Fruit fly (Drosophila melanogaster) whole organism, embryonic: ENCODE data around the gene CG42766.
A peak's percentile ranks its signal among the peaks of the same experiment; 100 is the strongest.

ENCODE experiments used
- Bteb2 ChIP-seq: fragments of 200-800 bp; sonication (Bioruptor generic); optimal IDR thresholded peaks from 2 replicates; lab custom pipeline; 2016; ENCODE audit warnings: missing biosample characterization, missing genetic modification characterization
- CG10147 ChIP-seq: fragments of 200-800 bp; sonication (Bioruptor generic); optimal IDR thresholded peaks from 2 replicates; lab custom pipeline; 2019; ENCODE audit warnings: missing biosample characterization, mild to moderate bottlenecking, missing genetic modification characterization, moderate library complexity
- CG1024 ChIP-seq: fragments of 200-800 bp; sonication (Bioruptor generic); IDR thresholded peaks from 2 replicates; pipeline ENCODE4 v1.3.6; 2022; ENCODE audit warnings: missing biosample characterization, missing genetic modification characterization
- CG12659 ChIP-seq: fragments of 200-800 bp; sonication (Bioruptor generic); optimal IDR thresholded peaks from 3 replicates; lab custom pipeline; 2017; ENCODE audit warnings: mild to moderate bottlenecking, missing biosample characterization, missing genetic modification reagents, missing genetic modification characterization
- CG15479 ChIP-seq: fragments of 200-800 bp; sonication (Bioruptor generic); optimal IDR thresholded peaks from 3 replicates; lab custom pipeline; 2019; ENCODE audit warnings: missing biosample characterization, mild to moderate bottlenecking, missing genetic modification characterization, moderate library complexity
- CG15514 ChIP-seq: fragments of 200-800 bp; sonication (Bioruptor generic); optimal IDR thresholded peaks from 3 replicates; lab custom pipeline; 2017; ENCODE audit warnings: missing biosample characterization, missing genetic modification characterization, mild to moderate bottlenecking, moderate library complexity, missing genetic modification reagents
- CG1603 ChIP-seq: fragments of 200-800 bp; sonication (Bioruptor generic); optimal IDR thresholded peaks from 2 replicates; lab custom pipeline; 2019; ENCODE audit warnings: missing biosample characterization, mild to moderate bottlenecking, missing genetic modification characterization, moderate library complexity
- CG30020 ChIP-seq: fragments of 200-800 bp; optimal IDR thresholded peaks from 2 replicates; lab custom pipeline; 2019; ENCODE audit warnings: missing biosample characterization, mild to moderate bottlenecking, missing genetic modification characterization, moderate library complexity
- CG3995 ChIP-seq: fragments of 200-800 bp; sonication (Bioruptor generic); optimal IDR thresholded peaks from 3 replicates; lab custom pipeline; 2016; ENCODE audit warnings: missing biosample characterization, missing genetic modification characterization
- CG6175 ChIP-seq: fragments of 200-800 bp; sonication (Bioruptor generic); IDR thresholded peaks from 3 replicates; pipeline ENCODE4 v1.3.6; 2022; ENCODE audit warnings: missing biosample characterization, missing genetic modification characterization
- CG6254 ChIP-seq: fragments of 200-800 bp; sonication (Bioruptor generic); optimal IDR thresholded peaks from 3 replicates; lab custom pipeline; 2017; ENCODE audit warnings: mild to moderate bottlenecking, missing biosample characterization, missing genetic modification reagents, missing genetic modification characterization
- CG7987 ChIP-seq: fragments of 200-800 bp; sonication (Bioruptor generic); optimal IDR thresholded peaks from 2 replicates; lab custom pipeline; 2018; ENCODE audit warnings: missing biosample characterization, mild to moderate bottlenecking, missing genetic modification characterization, moderate library complexity
- CG8290 ChIP-seq, 3 experiments: fragments of 200-800 bp; sonication (Bioruptor generic); optimal IDR thresholded peaks; 2 replicates each; lab custom pipeline; 2016 to 2019; ENCODE audit warnings: missing biosample characterization in 3 of 3, missing genetic modification characterization in 3 of 3, mild to moderate bottlenecking in 2 of 3, moderate library complexity in 1 of 3
- CG8388 ChIP-seq: fragments of 200-800 bp; sonication (Bioruptor generic); optimal IDR thresholded peaks from 2 replicates; lab custom pipeline; 2019; ENCODE audit warnings: missing biosample characterization, mild to moderate bottlenecking, missing genetic modification characterization, moderate library complexity
- CG9797 ChIP-seq: fragments of 200-800 bp; sonication (Bioruptor generic); optimal IDR thresholded peaks from 3 replicates; lab custom pipeline; 2018; ENCODE audit warnings: missing biosample characterization, mild to moderate bottlenecking, missing genetic modification characterization
- Chrac-16 ChIP-seq: fragments of 200-800 bp; sonication (Bioruptor generic); optimal IDR thresholded peaks from 3 replicates; lab custom pipeline; 2016; ENCODE audit warnings: missing biosample characterization, missing genetic modification characterization
- D19A ChIP-seq: fragments of 200-800 bp; optimal IDR thresholded peaks from 3 replicates; lab custom pipeline; 2019; ENCODE audit warnings: missing biosample characterization, mild to moderate bottlenecking, missing genetic modification characterization, moderate library complexity
- Dll ChIP-seq: fragments of 200-800 bp; sonication (Bioruptor generic); IDR thresholded peaks from 4 replicates; pipeline ENCODE4 v1.3.6; 2022; ENCODE audit warnings: missing biosample characterization, missing genetic modification characterization; ENCODE audit not compliant: partially characterized antibody
- Dp ChIP-seq: fragments of 200-800 bp; sonication (Bioruptor generic); optimal IDR thresholded peaks from 2 replicates; lab custom pipeline; 2018; ENCODE audit warnings: missing biosample characterization, mild to moderate bottlenecking, missing genetic modification characterization, moderate library complexity
- Dref ChIP-seq: fragments of 200-800 bp; sonication (Bioruptor generic); IDR thresholded peaks from 2 replicates; pipeline ENCODE4 v1.3.6; 2022; ENCODE audit warnings: missing biosample characterization, missing genetic modification characterization
- E2f2 ChIP-seq: fragments of 200-800 bp; sonication (Bioruptor generic); IDR thresholded peaks from 2 replicates; pipeline ENCODE4 v1.3.6; 2022; ENCODE audit warnings: missing biosample characterization, missing genetic modification characterization
- Elba2 ChIP-seq: fragments of 200-800 bp; sonication (Bioruptor generic); optimal IDR thresholded peaks from 3 replicates; lab custom pipeline; 2016; ENCODE audit warnings: missing biosample characterization, missing genetic modification characterization
- HLHmδ ChIP-seq: fragments of 200-800 bp; sonication (Bioruptor generic); optimal IDR thresholded peaks from 2 replicates; lab custom pipeline; 2018; ENCODE audit warnings: missing biosample characterization, mild to moderate bottlenecking, missing genetic modification characterization, moderate library complexity
- HmgD ChIP-seq: fragments of 200-800 bp; sonication (Bioruptor generic); optimal IDR thresholded peaks from 3 replicates; lab custom pipeline; 2016; ENCODE audit warnings: missing biosample characterization, missing genetic modification characterization
- MESR4 ChIP-seq: fragments of 200-800 bp; sonication (Bioruptor generic); optimal IDR thresholded peaks from 2 replicates; lab custom pipeline; 2018; ENCODE audit warnings: missing biosample characterization, mild to moderate bottlenecking, missing genetic modification characterization, moderate library complexity
- Meics ChIP-seq: fragments of 200-800 bp; sonication (Bioruptor generic); optimal IDR thresholded peaks from 2 replicates; lab custom pipeline; 2017; ENCODE audit warnings: missing biosample characterization, mild to moderate bottlenecking, missing genetic modification characterization
- Mrtf ChIP-seq: fragments of 200-800 bp; sonication (Bioruptor generic); IDR thresholded peaks from 3 replicates; pipeline ENCODE4 v1.3.6; 2022; ENCODE audit warnings: missing biosample characterization, missing genetic modification characterization
- NC2β ChIP-seq: fragments of 200-800 bp; sonication (Bioruptor generic); optimal IDR thresholded peaks from 2 replicates; lab custom pipeline; 2016; ENCODE audit warnings: missing biosample characterization, missing genetic modification characterization
- PHDP ChIP-seq: fragments of 200-800 bp; sonication (Bioruptor generic); optimal IDR thresholded peaks from 3 replicates; lab custom pipeline; 2018; ENCODE audit warnings: missing biosample characterization, mild to moderate bottlenecking, missing genetic modification characterization, moderate library complexity
- Tbp ChIP-seq: fragments of >200 bp; optimal IDR thresholded peaks from 2 replicates; lab custom pipeline; 2018; ENCODE audit warnings: missing biosample characterization, missing genetic modification characterization
- btn ChIP-seq: fragments of 200-800 bp; sonication (Bioruptor generic); optimal IDR thresholded peaks from 2 replicates; lab custom pipeline; 2016; ENCODE audit warnings: missing biosample characterization, missing genetic modification characterization
- chif ChIP-seq, 2 experiments: fragments of 200-800 bp; sonication (Bioruptor generic); optimal IDR thresholded peaks; 3 replicates each; lab custom pipeline; 2016; ENCODE audit warnings: missing biosample characterization in 2 of 2, missing genetic modification characterization in 2 of 2
- danr ChIP-seq: fragments of 200-800 bp; sonication (Bioruptor generic); IDR thresholded peaks from 2 replicates; pipeline ENCODE4 v1.3.6; 2022; ENCODE audit warnings: missing biosample characterization, missing genetic modification characterization
- dmrt11E ChIP-seq: fragments of 200-800 bp; sonication (Bioruptor generic); optimal IDR thresholded peaks from 3 replicates; lab custom pipeline; 2018; ENCODE audit warnings: missing biosample characterization, mild to moderate bottlenecking, missing genetic modification characterization, moderate library complexity
- emc ChIP-seq: fragments of 200-800 bp; sonication (Bioruptor generic); optimal IDR thresholded peaks from 2 replicates; lab custom pipeline; 2016; ENCODE audit warnings: missing biosample characterization, missing genetic modification characterization
- fd64A ChIP-seq: fragments of 200-800 bp; sonication (Bioruptor generic); optimal IDR thresholded peaks from 3 replicates; lab custom pipeline; 2018; ENCODE audit warnings: missing biosample characterization, mild to moderate bottlenecking, missing genetic modification characterization
- gfzf ChIP-seq: fragments of 200-800 bp; sonication (Bioruptor generic); optimal IDR thresholded peaks from 2 replicates; lab custom pipeline; 2016; ENCODE audit warnings: missing biosample characterization, mild to moderate bottlenecking, missing genetic modification characterization, moderate library complexity
- ken ChIP-seq: fragments of 200-800 bp; sonication (Bioruptor generic); IDR thresholded peaks from 3 replicates; pipeline ENCODE4 v1.3.6; 2022; ENCODE audit warnings: missing biosample characterization, missing genetic modification characterization
- lola ChIP-seq, 3 experiments: fragments of >200 bp in 2 of 3; fragments of 200-800 bp in 1 of 3; sonication (Bioruptor generic) in 1 of 3; optimal IDR thresholded peaks; 2 replicates each; lab custom pipeline; 2017 to 2019; ENCODE audit warnings: missing biosample characterization in 3 of 3, missing genetic modification characterization in 3 of 3, mild to moderate bottlenecking in 1 of 3, moderate library complexity in 1 of 3
- maf-S ChIP-seq: fragments of 200-800 bp; sonication (Bioruptor generic); optimal IDR thresholded peaks from 2 replicates; lab custom pipeline; 2016; ENCODE audit warnings: missing biosample characterization, missing genetic modification characterization
- pb ChIP-seq: fragments of 200-800 bp; sonication (Bioruptor generic); optimal IDR thresholded peaks from 3 replicates; lab custom pipeline; 2016; ENCODE audit warnings: missing biosample characterization, missing genetic modification characterization
- phol ChIP-seq: fragments of 200-800 bp; sonication (Bioruptor generic); optimal IDR thresholded peaks from 3 replicates; lab custom pipeline; 2018; ENCODE audit warnings: missing biosample characterization, mild to moderate bottlenecking, missing genetic modification characterization, moderate library complexity
- pum ChIP-seq: fragments of 200-800 bp; sonication (Bioruptor generic); optimal IDR thresholded peaks from 2 replicates; lab custom pipeline; 2016; ENCODE audit warnings: missing biosample characterization, missing genetic modification characterization
- sens ChIP-seq: fragments of 200-800 bp; sonication (Bioruptor generic); peaks from one replicate; lab custom pipeline; 2016; ENCODE audit warnings: missing biosample characterization, missing genetic modification characterization
- sim ChIP-seq: fragments of 200-800 bp; sonication (Bioruptor generic); IDR thresholded peaks from 2 replicates; pipeline ENCODE4 v1.3.6; 2022; ENCODE audit warnings: missing biosample characterization, missing genetic modification characterization
- sug ChIP-seq: fragments of 200-800 bp; optimal IDR thresholded peaks from 2 replicates; lab custom pipeline; 2019; ENCODE audit warnings: missing biosample characterization, mild to moderate bottlenecking, missing genetic modification characterization, moderate library complexity
- trem ChIP-seq: fragments of 200-800 bp; optimal IDR thresholded peaks from 3 replicates; lab custom pipeline; 2019; ENCODE audit warnings: missing biosample characterization, mild to moderate bottlenecking, missing genetic modification characterization, moderate library complexity
- zen ChIP-seq: fragments of 200-800 bp; sonication (Bioruptor generic); optimal IDR thresholded peaks from 3 replicates; lab custom pipeline; 2018; ENCODE audit warnings: missing biosample characterization, mild to moderate bottlenecking, missing genetic modification characterization, moderate library complexity

The CG42766 gene

DNA sequence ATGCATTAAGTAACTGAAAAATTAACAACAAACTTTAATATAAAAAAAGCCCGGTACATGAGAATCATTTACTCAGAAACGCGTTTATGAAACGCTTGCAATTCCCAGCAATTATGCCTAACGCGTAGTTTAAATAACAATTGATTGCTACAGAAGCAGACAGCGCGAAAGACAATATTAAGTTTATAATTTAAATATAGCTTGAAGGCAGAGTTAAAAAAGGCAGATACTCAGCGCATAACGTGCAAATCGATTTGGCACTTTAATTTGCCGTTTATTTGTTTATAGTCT lies 35.8 kb upstream of the CG42766 start, which contains the start of gene CG8924 (continued):
- peak; percentile 42 for TF ChIP-seq Dp (GFP tag; lab: Kevin White, UChicago)
- TF ChIP-seq CG6175, result no peak
- TF ChIP-seq CG30020, result peak; percentile 83
- TF ChIP-seq E2f2 (GFP tag; lab: Robert Waterston, UW), result peak; percentile 52
- no peak for TF ChIP-seq chif (GFP tag; optimal IDR thresholded peaks at IDR 0.05; lab: Kevin White, UChicago)
- TF ChIP-seq phol (tag; lab: Kevin White, UChicago), result no peak
- TF ChIP-seq btn (GFP tag; lab: Kevin White, UChicago), result no peak
- no peak for TF ChIP-seq Chrac-16 (GFP tag; lab: Kevin White, UChicago)
- TF ChIP-seq CG9797 (GFP tag; lab: Kevin White, UChicago), result no peak
- TF ChIP-seq Bteb2, result no peak
- peak; percentile 40 for TF ChIP-seq Dref (GFP tag; lab: Robert Waterston, UW)
- no peak for TF ChIP-seq CG6254 (GFP tag; lab: Kevin White, UChicago)

DNA sequence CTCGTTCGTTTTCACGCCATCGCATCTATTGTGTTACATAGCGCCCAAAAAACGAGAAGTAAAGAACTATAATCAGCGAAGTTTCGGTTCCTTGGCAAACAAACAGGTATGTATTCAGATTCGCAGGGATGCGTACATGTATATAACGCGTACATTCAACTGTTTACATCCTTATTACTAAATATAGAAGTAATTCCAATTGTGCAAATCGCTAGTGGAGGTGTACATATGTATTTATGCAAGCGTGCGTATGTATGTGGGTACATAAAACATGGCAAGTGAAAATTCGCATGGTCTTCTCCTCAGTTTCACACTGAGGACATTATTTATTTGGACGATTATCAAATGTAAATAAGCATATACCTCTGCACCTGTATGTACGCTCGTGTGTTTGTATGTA lies 35.1 kb upstream of the CG42766 start:
- TF ChIP-seq Meics (GFP tag; lab: Kevin White, UChicago) (no peak), maf-S (GFP tag; lab: Kevin White, UChicago) (no peak), zen (tag; lab: Kevin White, UChicago) (no peak), sens (GFP tag; lab: Kevin White, UChicago) (peak; percentile 59), CG8388 (GFP tag; lab: Kevin White, UChicago) (peak; percentile 33), CG1024 (GFP tag; lab: Robert Waterston, UW) (no peak), PHDP (tag; lab: Kevin White, UChicago) (no peak), NC2β (no peak), CG10147 (GFP tag; lab: Kevin White, UChicago) (no peak), Dll (GFP tag; lab: Robert Waterston, UW) (no peak), pb (GFP tag; lab: Kevin White, UChicago) (no peak), sim (GFP tag; lab: Robert Waterston, UW) (no peak), dmrt11E (tag; lab: Kevin White, UChicago) (no peak), HLHmδ (GFP tag; lab: Kevin White, UChicago) (no peak), HmgD (GFP tag; lab: Kevin White, UChicago) (no peak), Dref (GFP tag; lab: Robert Waterston, UW) (no peak), E2f2 (GFP tag; lab: Robert Waterston, UW) (no peak), Elba2 (GFP tag; lab: Kevin White, UChicago) (peak; percentile 92), CG15479 (GFP tag; lab: Kevin White, UChicago) (peak; percentile 12)

DNA sequence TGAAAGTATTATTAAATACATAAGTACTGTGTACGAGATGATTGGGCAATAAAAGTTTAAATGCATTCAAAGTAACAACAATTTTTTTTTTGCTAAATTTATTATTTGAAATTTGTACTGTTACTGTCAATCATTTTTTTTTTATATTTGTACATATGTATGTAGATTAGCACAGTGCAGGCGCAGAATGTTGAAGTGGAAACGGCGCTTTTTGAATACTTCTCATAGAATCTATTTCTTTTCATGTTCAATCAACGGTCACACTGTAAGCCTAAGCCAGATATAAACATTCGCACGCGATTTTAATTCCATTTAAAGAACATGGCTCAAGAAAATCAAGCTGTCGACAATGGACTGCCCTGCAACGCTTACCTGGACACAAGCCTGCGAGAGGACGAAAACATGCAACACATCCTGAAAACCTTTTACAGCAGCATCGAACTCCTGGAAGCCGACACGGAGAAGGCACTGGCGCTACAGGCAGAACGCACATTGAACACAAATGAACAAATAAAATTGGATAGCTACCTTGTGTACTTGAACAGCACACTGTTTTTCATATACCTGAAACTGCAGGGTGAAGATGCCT lies 31.8 kb upstream of the CG42766 start, which contains the start of gene Rrp47:
Gene Rrp47 (plus strand): TSS at position 163 of the 589 bp plus-strand sequence.
- no peak for TF ChIP-seq Dref (GFP tag; lab: Robert Waterston, UW)
- TF ChIP-seq CG6175, result no peak
- peak; percentile 50 for TF ChIP-seq CG1603
- no peak for TF ChIP-seq trem (tag; lab: Kevin White, UChicago)
- peak in 1 of 3 experiments; percentile 29 for TF ChIP-seq lola (GFP tag; optimal IDR thresholded peaks at IDR 0.05; lab: Kevin White, UChicago)
- TF ChIP-seq D19A, result peak; percentile 8
- no peak for TF ChIP-seq pum (GFP tag; lab: Kevin White, UChicago)
- peak; percentile 39 for TF ChIP-seq CG12659 (GFP tag; lab: Kevin White, UChicago)
- no peak for TF ChIP-seq fd64A (GFP tag; lab: Kevin White, UChicago)
- no peak for TF ChIP-seq CG15514
- TF ChIP-seq sug, result no peak
- TF ChIP-seq CG8290 (GFP tag; optimal IDR thresholded peaks at IDR 0.05; lab: Kevin White, UChicago), result peak; percentile 5
- no peak for TF ChIP-seq CG8290 (tag; optimal IDR thresholded peaks at IDR 0.05; lab: Kevin White, UChicago)
- peak; percentile 37 for TF ChIP-seq CG3995 (GFP tag; lab: Kevin White, UChicago)
- peak; percentile 74 for TF ChIP-seq gfzf (GFP tag; lab: Kevin White, UChicago)
- TF ChIP-seq MESR4, result peak; percentile 83
- TF ChIP-seq CG7987 (GFP tag; lab: Kevin White, UChicago), result no peak
- no peak for TF ChIP-seq ken (GFP tag; lab: Robert Waterston, UW)
- TF ChIP-seq Mrtf (GFP tag; lab: Robert Waterston, UW), result no peak
- no peak for TF ChIP-seq Tbp (GFP tag; lab: Kevin White, UChicago)
- no peak for TF ChIP-seq danr (GFP tag; lab: Robert Waterston, UW)
- TF ChIP-seq emc (GFP tag; lab: Kevin White, UChicago), result no peak
